Fruit fly (Drosophila melanogaster) whole organism: ENCODE results near the gene CG43246.

Source experiments
- pan ChIP-seq: fragments of >200 bp; optimal IDR thresholded peaks from 2 replicates; lab custom pipeline; 2017
- psq ChIP-seq: fragments of >200 bp; optimal IDR thresholded peaks from 2 replicates; lab custom pipeline; 2017
- usp ChIP-seq: fragments of >200 bp; optimal IDR thresholded peaks from 2 replicates; lab custom pipeline; 2017; ENCODE audit warnings: missing biosample characterization, missing genetic modification characterization, mixed read lengths

dm6 chr3L:14580294-14580693, 43.9 kb downstream of the CG43246 start:
- TF ChIP-seq usp (no peak), psq (lab: Kevin White, UChicago) (no peak), pan (lab: Kevin White, UChicago) (no peak)
